Worm (Caenorhabditis elegans) whole organism, L4/young adult: Measurements from ENCODE around the gene zyg-12.

Experiments used
- W03F9.2 ChIP-seq: fragments of 150-350 bp; optimal IDR thresholded peaks from 2 replicates; lab custom pipeline; 2014; ENCODE audit warnings: missing biosample characterization, missing genetic modification characterization
- dao-5 ChIP-seq: sonication (generic microtip); optimal IDR thresholded peaks from 2 replicates; lab custom pipeline; 2016; ENCODE audit warnings: missing genotype, missing genetic modification characterization, moderate library complexity, missing compliant biosample characterization
- him-1 ChIP-seq: sonication (generic microtip); optimal IDR thresholded peaks from 2 replicates; lab custom pipeline; 2016; ENCODE audit warnings: missing genotype, missing genetic modification reagents, missing genetic modification characterization, missing compliant biosample characterization

DNA sequence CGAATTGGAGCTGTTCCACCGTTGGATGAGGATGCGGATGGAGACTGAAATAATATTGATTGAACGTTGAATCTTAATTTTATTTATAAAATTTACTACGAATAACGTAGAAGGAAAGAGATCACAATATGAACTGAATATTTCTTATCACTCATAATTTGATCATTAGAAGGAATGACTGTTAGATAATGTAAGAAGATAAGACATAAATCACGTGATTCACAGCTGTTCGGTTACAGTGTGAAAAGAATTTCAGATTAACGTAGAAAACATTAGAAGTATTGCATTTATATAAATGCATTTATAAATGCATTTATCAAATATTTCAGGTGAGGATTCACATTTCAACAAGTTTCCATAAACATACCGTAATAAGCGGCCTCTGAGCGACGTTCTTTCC is 6.9 kb upstream of the zyg-12 start:
- TF ChIP-seq W03F9.2 (tag; lab: Kevin White, UChicago) = no peak
- TF ChIP-seq him-1 (tag; lab: Kevin White, UChicago) = no peak
- no peak for TF ChIP-seq dao-5 (tag; lab: Kevin White, UChicago)
